Fruit fly (Drosophila melanogaster): ENCODE measurements around the gene gskt.

dm6 chr3R:31369054-31369453 lies 3.2 kb upstream of the gskt start:
- TF ChIP-seq insv (optimal IDR thresholded peaks at IDR 0.05) = no peak
- no peak for TF ChIP-seq psq (optimal IDR thresholded peaks at IDR 0.05)

Measured in Kc167 (cell line).